Worm (Caenorhabditis elegans) whole organism, young adult: ENCODE measurements around the gene kvs-3.

Experiments used
- B0035.1 ChIP-seq: sonication (generic microtip); optimal IDR thresholded peaks from 2 replicates; lab custom pipeline; 2016; ENCODE audit warnings: missing genetic modification characterization, mild to moderate bottlenecking, missing compliant biosample characterization, missing genotype, missing genetic modification reagents
- B0336.3 ChIP-seq: fragments of 200-800 bp; sonication (Bioruptor generic); IDR thresholded peaks from 2 replicates; pipeline ENCODE4 v1.3.6; 2022; ENCODE audit warnings: missing genetic modification characterization, missing compliant biosample characterization
- D2030.7 ChIP-seq: fragments of 200-800 bp; sonication (Bioruptor generic); IDR thresholded peaks from 2 replicates; pipeline ENCODE4 v1.3.6; 2022; ENCODE audit warnings: missing genetic modification reagents, missing genetic modification characterization, missing compliant biosample characterization
- F57A8.1 ChIP-seq: fragments of 200-800 bp; sonication (Bioruptor generic); optimal IDR thresholded peaks from 2 replicates; lab custom pipeline; 2018; ENCODE audit warnings: mild to moderate bottlenecking, missing genetic modification characterization, moderate library complexity, missing compliant biosample characterization
- K11D2.4 ChIP-seq: fragments of 200-800 bp; sonication (Bioruptor generic); IDR thresholded peaks from 2 replicates; pipeline ENCODE4 v1.3.6; 2022; ENCODE audit warnings: missing genetic modification reagents, missing genetic modification characterization, missing compliant biosample characterization
- K12H6.12 ChIP-seq: fragments of 200-800 bp; sonication (Bioruptor generic); optimal IDR thresholded peaks from 2 replicates; lab custom pipeline; 2018; ENCODE audit warnings: mild to moderate bottlenecking, missing genetic modification characterization, missing compliant biosample characterization
- Y67H2A.10 ChIP-seq: fragments of 200-800 bp; sonication (Bioruptor generic); conservative IDR thresholded peaks from 2 replicates; pipeline ENCODE4 v1.3.6; 2022; ENCODE audit warnings: missing genetic modification reagents, missing genetic modification characterization, missing compliant biosample characterization
- Y79H2A.3 ChIP-seq: fragments of 200-800 bp; sonication (Bioruptor generic); conservative IDR thresholded peaks from 2 replicates; pipeline ENCODE4 v1.3.6; 2022; ENCODE audit warnings: missing genetic modification reagents, missing genetic modification characterization, missing compliant biosample characterization
- akir-1 ChIP-seq: fragments of 200-800 bp; sonication (Bioruptor generic); optimal IDR thresholded peaks from 2 replicates; lab custom pipeline; 2018; ENCODE audit warnings: mild to moderate bottlenecking, missing genetic modification characterization, moderate library complexity, missing compliant biosample characterization
- aptf-3 ChIP-seq: fragments of 200-800 bp; sonication (Bioruptor generic); IDR thresholded peaks from 2 replicates; pipeline ENCODE4 v1.3.6; 2022; ENCODE audit warnings: missing genetic modification characterization, missing compliant biosample characterization
- athp-1 ChIP-seq: sonication (generic microtip); optimal IDR thresholded peaks from 2 replicates; lab custom pipeline; 2017; ENCODE audit warnings: mild to moderate bottlenecking, missing genetic modification characterization, missing compliant biosample characterization
- attf-3 ChIP-seq: fragments of 200-800 bp; sonication (Bioruptor generic); conservative IDR thresholded peaks from 2 replicates; pipeline ENCODE4 v1.3.6; 2022; ENCODE audit warnings: missing genetic modification reagents, missing genetic modification characterization, missing compliant biosample characterization
- attf-6 ChIP-seq: fragments of 200-800 bp; sonication (Bioruptor generic); IDR thresholded peaks from 2 replicates; pipeline ENCODE4 v1.3.6; 2022; ENCODE audit warnings: missing genetic modification reagents, missing genetic modification characterization, missing compliant biosample characterization
- cebp-1 ChIP-seq, 2 experiments: fragments of 200-800 bp in 1 of 2; sonication (Bioruptor generic) in 1 of 2; sonication (generic microtip) in 1 of 2; IDR thresholded peaks in 1 of 2; optimal IDR thresholded peaks in 1 of 2; 2 replicates each; pipeline versions ENCODE4 v1.3.6 to Lab custom; 2017 to 2022; ENCODE audit warnings: missing compliant biosample characterization in 2 of 2, missing genetic modification characterization in 2 of 2, mild to moderate bottlenecking in 1 of 2, missing genetic modification reagents in 1 of 2, moderate library complexity in 1 of 2
- cebp-2 ChIP-seq: fragments of 200-800 bp; sonication (Bioruptor generic); IDR thresholded peaks from 2 replicates; pipeline ENCODE4 v1.3.6; 2022; ENCODE audit warnings: missing genetic modification characterization, missing compliant biosample characterization
- efl-1 ChIP-seq: fragments of 150-350 bp; optimal IDR thresholded peaks from 2 replicates; lab custom pipeline; 2014; ENCODE audit warnings: missing biosample characterization, missing genetic modification reagents, missing genetic modification characterization
- egrh-3 ChIP-seq: fragments of 200-800 bp; sonication (Bioruptor generic); IDR thresholded peaks from 2 replicates; pipeline ENCODE4 v1.3.6; 2022; ENCODE audit warnings: missing genetic modification reagents, missing genetic modification characterization, missing compliant biosample characterization
- ekl-4 ChIP-seq: fragments of 200-800 bp; sonication (Bioruptor generic); IDR thresholded peaks from 2 replicates; pipeline ENCODE4 v1.3.6; 2022; ENCODE audit warnings: missing genetic modification reagents, missing genetic modification characterization, missing compliant biosample characterization
- ets-4 ChIP-seq: fragments of 200-800 bp; sonication (Bioruptor generic); optimal IDR thresholded peaks from 2 replicates; lab custom pipeline; 2018; ENCODE audit warnings: mild to moderate bottlenecking, missing genetic modification characterization, missing compliant biosample characterization
- gei-17 ChIP-seq: fragments of 200-800 bp; sonication (Bioruptor generic); optimal IDR thresholded peaks from 2 replicates; lab custom pipeline; 2018; ENCODE audit warnings: mild to moderate bottlenecking, missing genetic modification characterization, missing compliant biosample characterization
- him-1 ChIP-seq: sonication (generic microtip); optimal IDR thresholded peaks from 2 replicates; lab custom pipeline; 2016; ENCODE audit warnings: missing genotype, missing genetic modification reagents, missing genetic modification characterization, missing compliant biosample characterization
- hsf-1 ChIP-seq: fragments of 200-800 bp; sonication (Bioruptor generic); IDR thresholded peaks from 2 replicates; pipeline ENCODE4 v1.3.6; 2022; ENCODE audit warnings: missing genetic modification reagents, missing genetic modification characterization, missing compliant biosample characterization
- let-607 ChIP-seq, 2 experiments: fragments of 200-800 bp in 1 of 2; sonication (Bioruptor generic) in 1 of 2; sonication (generic microtip) in 1 of 2; optimal IDR thresholded peaks; 2 replicates each; lab custom pipeline; 2016 to 2018; ENCODE audit warnings: mild to moderate bottlenecking in 2 of 2, missing compliant biosample characterization in 2 of 2, missing genetic modification characterization in 2 of 2, moderate library complexity in 2 of 2, missing genotype in 1 of 2
- lin-40 ChIP-seq: sonication (generic microtip); optimal IDR thresholded peaks from 2 replicates; lab custom pipeline; 2016; ENCODE audit warnings: missing genetic modification characterization, mild to moderate bottlenecking, missing compliant biosample characterization, missing genotype, missing genetic modification reagents
- mel-28 ChIP-seq: sonication (generic microtip); optimal IDR thresholded peaks from 2 replicates; lab custom pipeline; 2016; ENCODE audit warnings: borderline replicate concordance, mild to moderate bottlenecking, missing genetic modification characterization, missing compliant biosample characterization
- mxl-1 ChIP-seq: sonication (generic microtip); optimal IDR thresholded peaks from 2 replicates; lab custom pipeline; 2016; ENCODE audit warnings: missing genetic modification characterization, missing compliant biosample characterization
- nfya-2 ChIP-seq: fragments of 200-800 bp; sonication (Bioruptor generic); IDR thresholded peaks from 2 replicates; pipeline ENCODE4 v1.3.6; 2022; ENCODE audit warnings: missing genetic modification reagents, missing genetic modification characterization, missing compliant biosample characterization
- nhr-120 ChIP-seq: fragments of 200-800 bp; sonication (Bioruptor generic); IDR thresholded peaks from 2 replicates; pipeline ENCODE4 v1.3.6; 2022; ENCODE audit warnings: missing genetic modification characterization, missing compliant biosample characterization
- pbrm-1 ChIP-seq: fragments of 200-800 bp; sonication (Bioruptor generic); IDR thresholded peaks from 2 replicates; pipeline ENCODE4 v1.3.6; 2022; ENCODE audit warnings: missing genetic modification reagents, missing genetic modification characterization, missing compliant biosample characterization
- pha-4 ChIP-seq: fragments of 150-350 bp; sonication (generic microtip); optimal IDR thresholded peaks from 2 replicates; lab custom pipeline; 2014; ENCODE audit warnings: missing biosample characterization, missing genetic modification reagents, missing genetic modification characterization
- repo-1 ChIP-seq: sonication (generic microtip); optimal IDR thresholded peaks from 2 replicates; lab custom pipeline; 2017; ENCODE audit warnings: mild to moderate bottlenecking, missing genetic modification characterization, missing compliant biosample characterization
- snpc-1.1 ChIP-seq: sonication (generic microtip); optimal IDR thresholded peaks from 2 replicates; lab custom pipeline; 2017; ENCODE audit warnings: missing genetic modification characterization, mild to moderate bottlenecking, missing compliant biosample characterization, antibody characterized with exemption, moderate library complexity, missing genotype, missing genetic modification reagents; ENCODE audit not compliant: insufficient read depth
- snpc-1.3 ChIP-seq: sonication (generic microtip); optimal IDR thresholded peaks from 2 replicates; lab custom pipeline; 2017; ENCODE audit warnings: missing genetic modification characterization, mild to moderate bottlenecking, missing compliant biosample characterization, antibody characterized with exemption, moderate library complexity, missing genotype, missing genetic modification reagents; ENCODE audit not compliant: insufficient read depth
- somi-1 ChIP-seq: fragments of 200-800 bp; sonication (Bioruptor generic); optimal IDR thresholded peaks from 2 replicates; lab custom pipeline; 2018; ENCODE audit warnings: mild to moderate bottlenecking, missing genetic modification characterization, missing compliant biosample characterization
- sptf-2 ChIP-seq: fragments of 200-800 bp; sonication (Bioruptor generic); optimal IDR thresholded peaks from 2 replicates; lab custom pipeline; 2018; ENCODE audit warnings: mild to moderate bottlenecking, missing genetic modification characterization, missing compliant biosample characterization

kvs-3 gene

DNA sequence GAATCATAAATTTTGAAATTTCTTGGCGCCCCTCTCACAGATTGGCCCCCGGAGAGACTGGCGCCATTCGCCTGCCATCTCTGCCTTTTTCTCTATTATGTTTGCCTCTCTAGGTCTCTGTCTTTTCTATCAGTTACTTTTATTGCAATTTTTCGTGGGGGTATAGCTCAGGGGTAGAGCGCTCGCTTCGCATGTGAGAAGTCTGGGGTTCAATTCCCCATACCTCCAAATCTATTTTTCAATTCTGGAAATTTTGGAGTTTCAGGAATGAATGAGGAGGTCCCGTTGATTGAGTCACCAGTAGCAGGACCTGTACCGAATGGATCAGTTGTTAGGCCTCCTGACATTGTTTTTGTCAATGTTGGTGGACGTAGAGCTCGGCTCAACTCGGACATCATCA, at the start of gene kvs-3 (continued):
- TF ChIP-seq Y79H2A.3, result peak; percentile 69; the same call in 1 of the 2 replicates
- no peak for TF ChIP-seq akir-1 (GFP tag; lab: Kevin White, UChicago)
- peak; percentile 67 for TF ChIP-seq K11D2.4
- no peak for TF ChIP-seq gei-17 (GFP tag; lab: Kevin White, UChicago)
- peak; percentile 62; the same call in 1 of the 2 replicates for TF ChIP-seq pbrm-1 (GFP tag; lab: Robert Waterston, UW)
- peak; percentile 82 for TF ChIP-seq repo-1 (tag; lab: Kevin White, UChicago)
- peak; percentile 44; the same call in 1 of the 2 replicates for TF ChIP-seq egrh-3 (GFP tag; lab: Robert Waterston, UW)
- peak; percentile 55 for TF ChIP-seq snpc-1.1 (tag; lab: Kevin White, UChicago)
- 0 out of 2 replicates have a peak, but pooled peaks have one; percentile 76 for TF ChIP-seq cebp-2 (GFP tag; lab: Robert Waterston, UW)
- TF ChIP-seq attf-3 (GFP tag; lab: Robert Waterston, UW), result peak; percentile 40; the same call in 1 of the 2 replicates
- TF ChIP-seq aptf-3, result no peak
- TF ChIP-seq nhr-120 (GFP tag; lab: Robert Waterston, UW), result peak; percentile 92; the same call in 1 of the 2 replicates
- peak; percentile 41 for TF ChIP-seq B0035.1
- TF ChIP-seq ekl-4, result peak; percentile 67; the same call in 1 of the 2 replicates
- TF ChIP-seq efl-1 (GFP tag; lab: Kevin White, UChicago), result peak; percentile 3
- TF ChIP-seq attf-6 (GFP tag; lab: Robert Waterston, UW), result peak; percentile 1
- peak; percentile 87 for TF ChIP-seq snpc-1.3 (tag; lab: Kevin White, UChicago)
- peak; percentile 55; the same call in 1 of the 2 replicates for TF ChIP-seq cebp-1 (GFP tag; IDR thresholded peaks at IDR 0.05; lab: Robert Waterston, UW)
- no peak for TF ChIP-seq cebp-1 (tag; optimal IDR thresholded peaks at IDR 0.05; lab: Kevin White, UChicago)
- TF ChIP-seq athp-1 (tag; lab: Kevin White, UChicago), result peak; percentile 89
- peak; percentile 73 for TF ChIP-seq mxl-1
- TF ChIP-seq Y67H2A.10, result peak; percentile 50; the same call in 1 of the 2 replicates
- TF ChIP-seq hsf-1 (GFP tag; lab: Robert Waterston, UW), result peak; percentile 74; the same call in 1 of the 2 replicates
- TF ChIP-seq nfya-2 (GFP tag; lab: Robert Waterston, UW), result no peak
- peak; percentile 2; the same call in 1 of the 2 replicates for TF ChIP-seq D2030.7 (GFP tag; lab: Robert Waterston, UW)
- no peak for TF ChIP-seq pha-4 (tag; lab: Kevin White, UChicago)
- peak; percentile 65 for TF ChIP-seq lin-40 (tag; lab: Kevin White, UChicago)
- no peak for TF ChIP-seq mel-28 (tag; lab: Kevin White, UChicago)
- TF ChIP-seq him-1 (tag; lab: Kevin White, UChicago), result peak; percentile 90
- peak; percentile 95 for TF ChIP-seq F57A8.1 (GFP tag; lab: Kevin White, UChicago)
- TF ChIP-seq ets-4 (GFP tag; lab: Kevin White, UChicago), result peak; percentile 37

DNA sequence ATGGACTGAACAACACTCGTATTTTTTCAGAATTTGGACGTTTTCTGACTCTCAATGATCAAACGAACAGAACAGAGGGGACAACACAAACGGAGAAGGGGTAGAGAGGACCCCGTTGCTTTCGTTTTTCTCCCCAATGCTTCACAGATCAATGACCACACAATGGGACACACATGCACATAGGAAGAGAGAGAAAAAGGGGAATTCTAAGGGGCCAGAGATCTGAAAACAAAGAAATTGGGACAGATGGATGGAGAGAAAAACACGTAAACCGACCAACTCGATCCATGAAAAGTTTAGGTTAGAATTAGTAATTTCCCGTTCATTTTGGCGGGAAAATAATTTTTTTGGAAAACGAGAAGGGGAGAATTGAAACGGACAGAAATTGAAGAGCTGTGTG, 47.7 kb upstream of the kvs-3 start:
- peak; percentile 6 for TF ChIP-seq K12H6.12 (tag; lab: Kevin White, UChicago)
- no peak for TF ChIP-seq B0336.3 (GFP tag; lab: Robert Waterston, UW)
- TF ChIP-seq athp-1 (tag; lab: Kevin White, UChicago), result no peak
- TF ChIP-seq let-607 (tag; optimal IDR thresholded peaks at IDR 0.05; lab: Kevin White, UChicago), result no peak
- no peak for TF ChIP-seq sptf-2
- peak; percentile 25 for TF ChIP-seq somi-1 (GFP tag; lab: Kevin White, UChicago)
